Worm (Caenorhabditis elegans) whole organism, L1 larva: ENCODE data around the gene coa-3.

ENCODE experiments used
- C34B4.2 ChIP-seq: sonication (generic microtip); optimal IDR thresholded peaks from 2 replicates; lab custom pipeline; 2017; ENCODE audit warnings: mild to moderate bottlenecking, missing genetic modification characterization, missing compliant biosample characterization
- F16B12.6 ChIP-seq: fragments of 150-350 bp; optimal IDR thresholded peaks from 2 replicates; lab custom pipeline; 2014; ENCODE audit warnings: missing biosample characterization, missing genetic modification characterization
- aha-1 ChIP-seq: fragments of 150-350 bp; optimal IDR thresholded peaks from 2 replicates; lab custom pipeline; 2014; ENCODE audit warnings: missing biosample characterization, missing genetic modification characterization
- alr-1 ChIP-seq: fragments of 200-800 bp; sonication (Bioruptor generic); optimal IDR thresholded peaks from 2 replicates; lab custom pipeline; 2018; ENCODE audit warnings: borderline replicate concordance, mild to moderate bottlenecking, missing genetic modification characterization, missing compliant biosample characterization
- blmp-1 ChIP-seq: fragments of 150-350 bp; optimal IDR thresholded peaks from 2 replicates; lab custom pipeline; 2014; ENCODE audit warnings: missing biosample characterization, missing genetic modification characterization
- ceh-63 ChIP-seq: fragments of 200-800 bp; sonication (Bioruptor generic); optimal IDR thresholded peaks from 2 replicates; lab custom pipeline; 2018; ENCODE audit warnings: mild to moderate bottlenecking, missing genetic modification characterization, missing compliant biosample characterization
- ceh-90 ChIP-seq: sonication (generic microtip); optimal IDR thresholded peaks from 2 replicates; lab custom pipeline; 2016; ENCODE audit warnings: missing genetic modification characterization, missing compliant biosample characterization
- ces-1 ChIP-seq: fragments of 150-350 bp; optimal IDR thresholded peaks from 2 replicates; lab custom pipeline; 2014; ENCODE audit warnings: missing biosample characterization, missing genetic modification reagents, missing genetic modification characterization
- dpl-1 ChIP-seq, 3 experiments: fragments of 150-350 bp in 2 of 3; sonication (generic microtip) in 1 of 3; optimal IDR thresholded peaks; 2 replicates each; lab custom pipeline; 2014 to 2017; ENCODE audit warnings: missing biosample characterization in 3 of 3, missing genetic modification characterization in 3 of 3, missing genetic modification reagents in 3 of 3
- efl-3 ChIP-seq: fragments of 200-800 bp; sonication (Bioruptor generic); optimal IDR thresholded peaks from 2 replicates; lab custom pipeline; 2018; ENCODE audit warnings: mild to moderate bottlenecking, missing genetic modification characterization, missing compliant biosample characterization
- elt-3 ChIP-seq, 6 experiments: fragments of 150-350 bp in 1 of 6; sonication (generic microtip); optimal IDR thresholded peaks; 2 replicates each; lab custom pipeline; 2017 to 2018; ENCODE audit warnings: missing biosample characterization in 6 of 6, missing genetic modification characterization in 6 of 6, inconsistent platforms in 1 of 6
- fkh-8 ChIP-seq: sonication (generic microtip); optimal IDR thresholded peaks from 2 replicates; lab custom pipeline; 2016; ENCODE audit warnings: mild to moderate bottlenecking, missing genetic modification characterization, missing compliant biosample characterization
- fos-1 ChIP-seq: fragments of 150-350 bp; optimal IDR thresholded peaks from 2 replicates; lab custom pipeline; 2014; ENCODE audit warnings: missing biosample characterization, missing genetic modification characterization
- hlh-4 ChIP-seq: sonication (generic microtip); optimal IDR thresholded peaks from 2 replicates; lab custom pipeline; 2016; ENCODE audit warnings: mild to moderate bottlenecking, missing genetic modification characterization, missing compliant biosample characterization
- hpl-2 ChIP-seq: fragments of 150-350 bp; optimal IDR thresholded peaks from 2 replicates; lab custom pipeline; 2014; ENCODE audit warnings: missing biosample characterization, missing genetic modification reagents, missing genetic modification characterization
- irx-1 ChIP-seq: sonication (generic microtip); optimal IDR thresholded peaks from 2 replicates; lab custom pipeline; 2016; ENCODE audit warnings: missing genetic modification characterization, missing compliant biosample characterization
- lin-13 ChIP-seq: fragments of 150-350 bp; optimal IDR thresholded peaks from 2 replicates; lab custom pipeline; 2014; ENCODE audit warnings: missing biosample characterization, missing genetic modification reagents, missing genetic modification characterization
- lin-14 ChIP-seq: fragments of 200-800 bp; sonication (Bioruptor generic); optimal IDR thresholded peaks from 2 replicates; lab custom pipeline; 2018; ENCODE audit warnings: mild to moderate bottlenecking, missing genetic modification characterization, moderate library complexity, missing compliant biosample characterization
- lin-15B ChIP-seq: fragments of 150-350 bp; sonication (generic microtip); optimal IDR thresholded peaks from 3 replicates; lab custom pipeline; 2014; ENCODE audit warnings: missing biosample characterization, missing genetic modification characterization
- lin-35 ChIP-seq, 2 experiments: fragments of 150-350 bp; optimal IDR thresholded peaks; 2 replicates each; lab custom pipeline; 2014; ENCODE audit warnings: missing biosample characterization in 2 of 2, missing genetic modification characterization in 2 of 2, missing genetic modification reagents in 2 of 2
- lir-3 ChIP-seq: sonication (generic microtip); optimal IDR thresholded peaks from 2 replicates; lab custom pipeline; 2016; ENCODE audit warnings: mild to moderate bottlenecking, missing genetic modification characterization, moderate library complexity, missing compliant biosample characterization; ENCODE audit not compliant: poor library complexity
- lsy-2 ChIP-seq, 2 experiments: fragments of 150-350 bp; optimal IDR thresholded peaks; 2 replicates each; lab custom pipeline; 2014; ENCODE audit warnings: missing biosample characterization in 2 of 2, missing genetic modification characterization in 2 of 2
- mab-9 ChIP-seq: fragments of 200-800 bp; sonication (Bioruptor generic); IDR thresholded peaks from 2 replicates; pipeline ENCODE4 v1.3.6; 2022; ENCODE audit warnings: missing genetic modification reagents, missing genetic modification characterization, missing compliant biosample characterization
- mdl-1 ChIP-seq, 2 experiments: fragments of 150-350 bp; optimal IDR thresholded peaks; 2 replicates each; lab custom pipeline; 2014 to 2017; ENCODE audit warnings: missing biosample characterization in 2 of 2, missing genetic modification characterization in 2 of 2, inconsistent platforms in 1 of 2
- mep-1 ChIP-seq: fragments of 150-350 bp; optimal IDR thresholded peaks from 2 replicates; lab custom pipeline; 2014; ENCODE audit warnings: missing biosample characterization, missing genetic modification characterization
- nhr-12 ChIP-seq: sonication (generic microtip); optimal IDR thresholded peaks from 2 replicates; lab custom pipeline; 2017; ENCODE audit warnings: missing biosample characterization, missing genetic modification characterization
- nhr-28 ChIP-seq: fragments of 150-350 bp; optimal IDR thresholded peaks from 2 replicates; lab custom pipeline; 2014; ENCODE audit warnings: missing biosample characterization, missing genetic modification characterization
- nhr-71 ChIP-seq: sonication (generic microtip); optimal IDR thresholded peaks from 2 replicates; lab custom pipeline; 2016; ENCODE audit warnings: mild to moderate bottlenecking, missing genetic modification characterization, moderate library complexity, missing compliant biosample characterization
- nhr-90 ChIP-seq: sonication (generic microtip); optimal IDR thresholded peaks from 2 replicates; lab custom pipeline; 2016; ENCODE audit warnings: mild to moderate bottlenecking, missing genetic modification characterization, missing compliant biosample characterization; ENCODE audit not compliant: poor library complexity
- rnt-1 ChIP-seq: sonication (generic microtip); optimal IDR thresholded peaks from 2 replicates; lab custom pipeline; 2016; ENCODE audit warnings: mild to moderate bottlenecking, missing genetic modification characterization, moderate library complexity, missing compliant biosample characterization
- snpc-4 ChIP-seq: fragments of 150-350 bp; optimal IDR thresholded peaks from 2 replicates; lab custom pipeline; 2014; ENCODE audit warnings: missing biosample characterization, missing genetic modification characterization
- snu-23 ChIP-seq: sonication (generic microtip); optimal IDR thresholded peaks from 2 replicates; lab custom pipeline; 2016; ENCODE audit warnings: missing genetic modification characterization, missing compliant biosample characterization
- sptf-1 ChIP-seq: fragments of 150-350 bp; optimal IDR thresholded peaks from 2 replicates; lab custom pipeline; 2014; ENCODE audit warnings: missing biosample characterization, missing genetic modification characterization
- swsn-7 ChIP-seq: sonication (generic microtip); optimal IDR thresholded peaks from 2 replicates; lab custom pipeline; 2016; ENCODE audit warnings: missing genetic modification characterization, missing compliant biosample characterization
- tlp-1 ChIP-seq: fragments of 150-350 bp; optimal IDR thresholded peaks from 2 replicates; lab custom pipeline; 2014; ENCODE audit warnings: missing biosample characterization, missing genetic modification characterization
- unc-30 ChIP-seq: sonication (generic microtip); optimal IDR thresholded peaks from 2 replicates; lab custom pipeline; 2017; ENCODE audit warnings: missing biosample characterization, missing genetic modification characterization
- unc-86 ChIP-seq: sonication (generic microtip); optimal IDR thresholded peaks from 2 replicates; lab custom pipeline; 2016; ENCODE audit warnings: missing genetic modification characterization, missing compliant biosample characterization
- vab-15 ChIP-seq: sonication (generic microtip); optimal IDR thresholded peaks from 2 replicates; lab custom pipeline; 2017; ENCODE audit warnings: missing genotype, mild to moderate bottlenecking, missing genetic modification characterization, missing compliant biosample characterization
- xbp-1 ChIP-seq: sonication (generic microtip); optimal IDR thresholded peaks from 2 replicates; lab custom pipeline; 2016; ENCODE audit warnings: missing genetic modification characterization, missing compliant biosample characterization
- zag-1 ChIP-seq: fragments of 150-350 bp; optimal IDR thresholded peaks from 2 replicates; lab custom pipeline; 2014; ENCODE audit warnings: missing biosample characterization, missing genetic modification characterization

Gene coa-3

ce11 chrII:4581090-4581489 is 21.3 kb downstream of the coa-3 start:
- TF ChIP-seq vab-15 (tag; lab: Kevin White, UChicago): no peak
- no peak for TF ChIP-seq ceh-63 (GFP tag; lab: Kevin White, UChicago)
- no peak for TF ChIP-seq mep-1 (tag; lab: Kevin White, UChicago)
- TF ChIP-seq ces-1 (GFP tag; lab: Kevin White, UChicago): no peak
- TF ChIP-seq efl-3: no peak
- no peak for TF ChIP-seq rnt-1
- TF ChIP-seq zag-1 (tag; lab: Kevin White, UChicago): no peak
- TF ChIP-seq unc-30 (tag; lab: Kevin White, UChicago): no peak
- no peak for TF ChIP-seq xbp-1 (tag; lab: Kevin White, UChicago)
- no peak for TF ChIP-seq unc-86
- no peak for TF ChIP-seq tlp-1 (tag; lab: Kevin White, UChicago)
- no peak for TF ChIP-seq F16B12.6 (tag; lab: Kevin White, UChicago)
- TF ChIP-seq hpl-2 (GFP tag; lab: Kevin White, UChicago): no peak
- no peak for TF ChIP-seq mdl-1 (tag; optimal IDR thresholded peaks at IDR 0.05; lab: Kevin White, UChicago)
- TF ChIP-seq fos-1 (tag; lab: Kevin White, UChicago): no peak
- TF ChIP-seq nhr-90: no peak

- TF ChIP-seq blmp-1 (tag; lab: Kevin White, UChicago) (no peak), lsy-2 (tag; optimal IDR thresholded peaks at IDR 0.05; lab: Kevin White, UChicago) (no peak)
- TF ChIP-seq, all 84 proteins: peak for 0
Measured at ce11 chrII:4579920-4580474, 22.4 kb downstream of the coa-3 start.

ce11 chrII:4579375-4579774 is 23.1 kb downstream of the coa-3 start:
- TF ChIP-seq lin-14 (GFP tag; lab: Kevin White, UChicago) (peak; percentile 28), nhr-12 (no peak)

- TF ChIP-seq alr-1 (tag; lab: Kevin White, UChicago): no peak
- TF ChIP-seq rnt-1: no peak
- TF ChIP-seq swsn-7 (tag; lab: Kevin White, UChicago): no peak
- TF ChIP-seq, all 84 proteins: peak for 0
Measured at ce11 chrII:4577391-4577790, 25.0 kb downstream of the coa-3 start.

- TF ChIP-seq C34B4.2 (no peak), ces-1 (GFP tag; lab: Kevin White, UChicago) (no peak), snpc-4 (no peak), nhr-90 (no peak), nhr-28 (tag; lab: Kevin White, UChicago) (no peak), fkh-8 (tag; lab: Kevin White, UChicago) (no peak), rnt-1 (no peak), aha-1 (tag; lab: Kevin White, UChicago) (no peak), dpl-1 (GFP tag; optimal IDR thresholded peaks at IDR 0.05; lab: Kevin White, UChicago) (no peak), lin-35 (GFP tag; optimal IDR thresholded peaks at IDR 0.05; lab: Kevin White, UChicago) (no peak)
Measured at ce11 chrII:4575579-4575978, 26.9 kb downstream of the coa-3 start.

ce11 chrII:4574658-4575057 is 27.8 kb downstream of the coa-3 start:
- TF ChIP-seq rnt-1: no peak
- TF ChIP-seq lin-35 (GFP tag; optimal IDR thresholded peaks at IDR 0.05; lab: Kevin White, UChicago): no peak
- no peak for TF ChIP-seq xbp-1 (tag; lab: Kevin White, UChicago)
- TF ChIP-seq lin-15B (tag; lab: Kevin White, UChicago): no peak
- TF ChIP-seq nhr-71 (tag; lab: Kevin White, UChicago): no peak
- TF ChIP-seq ceh-90 (tag; lab: Kevin White, UChicago): no peak
- no peak for TF ChIP-seq lsy-2 (tag; optimal IDR thresholded peaks at IDR 0.05; lab: Kevin White, UChicago)
- peak; percentile 2 for TF ChIP-seq unc-86
- no peak for TF ChIP-seq irx-1 (tag; lab: Kevin White, UChicago)
- TF ChIP-seq hlh-4: no peak
- TF ChIP-seq snu-23 (GFP tag; lab: Kevin White, UChicago): no peak
- no peak for TF ChIP-seq mab-9 (GFP tag; lab: Robert Waterston, UW)
- no peak for TF ChIP-seq lin-13 (GFP tag; lab: Kevin White, UChicago)
- no peak for TF ChIP-seq sptf-1 (tag; lab: Kevin White, UChicago)
- TF ChIP-seq lin-14 (GFP tag; lab: Kevin White, UChicago): peak; percentile 48
- TF ChIP-seq elt-3 (tag; optimal IDR thresholded peaks at IDR 0.05; lab: Kevin White, UChicago): no peak
- TF ChIP-seq unc-30 (tag; lab: Kevin White, UChicago): no peak
- no peak for TF ChIP-seq lir-3 (tag; lab: Kevin White, UChicago)
